Worm (Caenorhabditis elegans) whole organism, L4/young adult: ENCODE data around the gene W09D6.1.

ENCODE experiments used
- W03F9.2 ChIP-seq: fragments of 150-350 bp; optimal IDR thresholded peaks from 2 replicates; lab custom pipeline; 2014; ENCODE audit warnings: missing biosample characterization, missing genetic modification characterization
- dao-5 ChIP-seq: sonication (generic microtip); optimal IDR thresholded peaks from 2 replicates; lab custom pipeline; 2016; ENCODE audit warnings: missing genotype, missing genetic modification characterization, moderate library complexity, missing compliant biosample characterization
- him-1 ChIP-seq: sonication (generic microtip); optimal IDR thresholded peaks from 2 replicates; lab custom pipeline; 2016; ENCODE audit warnings: missing genotype, missing genetic modification reagents, missing genetic modification characterization, missing compliant biosample characterization

ce11 chrIII:11077404-11077803 lies 8.8 kb downstream of the W09D6.1 start, which contains the start of gene str-246:
- no peak for TF ChIP-seq dao-5 (tag; lab: Kevin White, UChicago)
- TF ChIP-seq W03F9.2: no peak
- TF ChIP-seq him-1: no peak
